Worm (Caenorhabditis elegans): ENCODE data around the gene tgt-2.
A peak's percentile ranks its signal among the peaks of the same experiment; 100 is the strongest.

The tgt-2 gene

ce11 chrV:19050438-19050837, 52.3 kb downstream of the tgt-2 start, which contains the start of gene asp-1:
TSS of gene asp-1 (minus strand) at chrV:19050752.
- peak in 1 of 2 experiments; percentile 7 for TF ChIP-seq lin-35 (GFP tag; optimal IDR thresholded peaks at IDR 0.05)
- TF ChIP-seq efl-1 (optimal IDR thresholded peaks at IDR 0.05), result no peak
- peak in 1 of 2 experiments; percentile 56 for TF ChIP-seq efl-1 (GFP tag; optimal IDR thresholded peaks at IDR 0.05 in 1 of 2)
- TF ChIP-seq pag-3 (tag; optimal IDR thresholded peaks at IDR 0.05; ENCODE audit: borderline replicate concordance, insufficient read depth), result no peak
